Worm (Caenorhabditis elegans): Measurements from ENCODE around the gene E02H4.8.

The E02H4.8 gene

DNA sequence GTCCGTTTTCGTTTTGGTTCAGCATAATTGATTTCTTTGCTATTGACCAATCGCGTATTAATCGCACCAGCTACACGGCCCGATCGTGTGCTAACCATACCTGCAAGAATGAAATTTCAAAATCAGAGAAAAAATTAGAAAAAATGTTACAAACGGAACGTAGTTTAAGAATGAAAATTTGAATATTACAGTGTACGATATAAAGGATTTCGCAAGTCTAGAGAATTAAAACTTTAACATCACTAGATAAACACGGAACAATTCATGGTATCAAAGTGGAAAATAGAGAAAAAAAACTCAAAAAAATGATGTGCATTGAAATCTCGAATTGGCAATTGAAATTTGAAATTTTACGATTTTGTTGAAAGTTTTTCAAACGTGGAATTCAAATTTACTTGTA lies 33.2 kb upstream of the E02H4.8 start, which contains the start of gene madd-3:
TSS of gene madd-3 (minus strand) at position 101 of the 400 bp plus-strand sequence.
- TF ChIP-seq drap-1 (GFP tag; optimal IDR thresholded peaks at IDR 0.05) (no peak), blmp-1 (tag; optimal IDR thresholded peaks at IDR 0.05) (no peak), elt-1 (tag; optimal IDR thresholded peaks at IDR 0.05; ENCODE audit: borderline replicate concordance, insufficient read depth) (no peak), nhr-237 (tag; optimal IDR thresholded peaks at IDR 0.05) (no peak), unc-39 (tag; optimal IDR thresholded peaks at IDR 0.05) (no peak), hlh-1 (tag; optimal IDR thresholded peaks at IDR 0.05) (no peak), mab-5 (tag; optimal IDR thresholded peaks at IDR 0.05) (no peak), tbx-8 (GFP tag; optimal IDR thresholded peaks at IDR 0.05) (no peak), ham-2 (GFP tag; optimal IDR thresholded peaks at IDR 0.05) (no peak), ceh-39 (tag; optimal IDR thresholded peaks at IDR 0.05) (no peak), unc-120 (tag; optimal IDR thresholded peaks at IDR 0.05; ENCODE audit: poor library complexity, severe bottlenecking) (no peak), lsy-2 (tag; optimal IDR thresholded peaks at IDR 0.05) (no peak), ceh-43 (GFP tag; optimal IDR thresholded peaks at IDR 0.05) (no peak), nhr-76 (tag; optimal IDR thresholded peaks at IDR 0.05) (no peak), snpc-4 (tag; optimal IDR thresholded peaks at IDR 0.05) (no peak), cnd-1 (tag; optimal IDR thresholded peaks at IDR 0.05) (no peak), sptf-1 (tag; optimal IDR thresholded peaks at IDR 0.05) (no peak), ztf-11 (tag; optimal IDR thresholded peaks at IDR 0.05) (no peak)

DNA sequence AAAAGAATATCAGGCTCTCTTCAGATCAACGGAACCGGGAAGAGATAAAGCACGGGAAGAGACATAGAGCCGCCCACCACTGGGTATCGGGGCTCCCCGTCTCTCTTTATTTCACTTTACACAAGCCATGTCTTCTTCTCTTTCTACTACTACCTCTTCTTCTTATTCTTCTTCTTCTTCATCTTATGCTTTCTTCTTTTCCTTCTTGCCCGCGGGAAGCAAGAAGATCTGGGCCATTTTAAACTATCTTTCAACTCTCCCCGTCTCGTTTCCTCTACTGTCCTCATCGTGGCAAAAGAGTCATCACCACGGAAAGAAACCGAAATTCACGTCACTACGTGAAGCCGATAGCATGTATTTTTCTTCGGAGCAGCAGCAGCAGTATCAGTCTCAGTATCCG lies 29.3 kb upstream of the E02H4.8 start:
- TF ChIP-seq lsy-2 (tag; optimal IDR thresholded peaks at IDR 0.05) (peak; percentile 1), unc-62 (GFP tag; optimal IDR thresholded peaks at IDR 0.05) (peak; percentile 49), M03D4.4 (tag; optimal IDR thresholded peaks at IDR 0.05) (no peak), hlh-1 (tag; optimal IDR thresholded peaks at IDR 0.05) (peak; percentile 18), tbx-8 (GFP tag; optimal IDR thresholded peaks at IDR 0.05) (no peak), unc-120 (tag; optimal IDR thresholded peaks at IDR 0.05; ENCODE audit: poor library complexity, severe bottlenecking) (peak; percentile 93)

DNA sequence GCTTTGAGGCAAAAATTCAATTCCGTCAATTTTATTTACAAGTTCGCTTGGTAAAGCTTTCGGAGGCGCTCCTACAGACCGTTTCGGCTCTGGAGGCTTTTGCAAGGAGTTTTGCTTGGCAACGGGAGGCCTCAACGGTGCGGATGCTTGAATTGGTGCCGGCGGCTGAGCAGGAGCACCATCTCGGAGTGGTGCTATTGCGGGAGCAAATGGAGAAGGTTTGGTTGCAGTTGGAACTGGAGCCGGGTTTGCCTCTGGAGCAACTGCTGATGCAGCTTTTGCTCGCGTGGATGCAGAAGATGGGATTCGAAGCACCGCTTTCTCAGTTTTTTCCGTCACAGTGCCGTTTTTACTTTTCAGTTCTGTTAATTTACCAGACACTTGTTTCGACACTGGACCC lies 26.6 kb upstream of the E02H4.8 start:
- no peak for TF ChIP-seq ces-1 (GFP tag; optimal IDR thresholded peaks at IDR 0.05)

DNA sequence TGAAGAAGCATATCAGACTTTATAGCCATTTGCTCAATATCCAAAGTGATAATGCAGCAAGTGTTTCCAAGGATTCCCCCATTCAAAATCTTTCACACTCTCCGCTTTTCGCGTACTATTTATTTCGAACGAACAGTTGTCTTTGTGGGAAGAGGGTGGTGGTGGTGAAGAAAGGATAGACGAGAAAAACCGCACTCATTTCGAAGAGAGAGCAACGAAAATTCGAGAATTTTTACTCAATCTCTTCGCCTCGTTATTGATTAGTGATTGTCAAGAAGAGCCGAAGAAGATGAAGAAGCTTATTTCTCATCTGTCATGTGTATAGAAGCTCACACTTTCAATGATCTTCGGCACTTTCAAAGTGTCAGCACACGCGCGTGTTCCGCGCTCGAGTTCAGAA lies 24.5 kb upstream of the E02H4.8 start:
- TF ChIP-seq unc-39 (tag; optimal IDR thresholded peaks at IDR 0.05), result no peak
- TF ChIP-seq ceh-43 (GFP tag; optimal IDR thresholded peaks at IDR 0.05), result no peak
- no peak for TF ChIP-seq mls-2 (tag; optimal IDR thresholded peaks at IDR 0.05)
- TF ChIP-seq drap-1 (GFP tag; optimal IDR thresholded peaks at IDR 0.05), result peak; percentile 9
- TF ChIP-seq lin-32 (GFP tag; optimal IDR thresholded peaks at IDR 0.05), result no peak
- TF ChIP-seq unc-120 (tag; optimal IDR thresholded peaks at IDR 0.05; ENCODE audit: poor library complexity, severe bottlenecking), result peak; percentile 85
- peak; percentile 98 for TF ChIP-seq hlh-1 (tag; optimal IDR thresholded peaks at IDR 0.05)
- no peak for TF ChIP-seq ham-2 (GFP tag; optimal IDR thresholded peaks at IDR 0.05)
- TF ChIP-seq lin-13 (tag; optimal IDR thresholded peaks at IDR 0.05), result no peak
- no peak for TF ChIP-seq elt-3 (tag; optimal IDR thresholded peaks at IDR 0.05)
- peak; percentile 82 for TF ChIP-seq unc-62 (GFP tag; optimal IDR thresholded peaks at IDR 0.05)
- TF ChIP-seq ceh-39 (tag; optimal IDR thresholded peaks at IDR 0.05), result no peak

DNA sequence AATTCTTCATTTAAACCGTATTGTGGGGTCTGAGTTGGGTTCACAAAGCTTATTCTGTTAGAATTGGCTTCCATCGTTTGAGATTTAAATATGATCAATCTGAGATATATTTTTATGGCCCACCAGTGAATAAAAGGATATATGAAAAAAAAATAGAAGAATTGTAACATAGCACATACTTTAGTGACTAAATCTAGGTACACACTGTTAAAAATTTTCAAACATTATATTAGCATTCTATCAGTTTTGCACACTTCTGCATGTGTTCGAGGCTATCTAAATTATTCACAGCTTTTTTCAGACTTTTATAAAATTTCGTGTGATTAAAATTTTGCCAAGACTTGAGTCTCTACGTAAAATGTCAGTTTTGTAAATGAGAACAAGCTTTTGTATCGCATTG lies 18.2 kb upstream of the E02H4.8 start, which contains the start of gene E02H4.2:
TSS of gene E02H4.2 (minus strand) at position 101 of the 400 bp plus-strand sequence.
- TF ChIP-seq snpc-4 (tag; optimal IDR thresholded peaks at IDR 0.05) (no peak), bed-3 (GFP tag; optimal IDR thresholded peaks at IDR 0.05) (no peak), elt-1 (tag; optimal IDR thresholded peaks at IDR 0.05; ENCODE audit: borderline replicate concordance, insufficient read depth) (no peak), hlh-1 (tag; optimal IDR thresholded peaks at IDR 0.05) (no peak), sem-2 (GFP tag; optimal IDR thresholded peaks at IDR 0.05) (no peak), nhr-28 (tag; optimal IDR thresholded peaks at IDR 0.05) (no peak), elt-3 (tag; optimal IDR thresholded peaks at IDR 0.05) (no peak), lin-32 (GFP tag; optimal IDR thresholded peaks at IDR 0.05) (no peak), nhr-76 (tag; optimal IDR thresholded peaks at IDR 0.05) (no peak), tbx-8 (GFP tag; optimal IDR thresholded peaks at IDR 0.05) (no peak), nhr-237 (tag; optimal IDR thresholded peaks at IDR 0.05) (no peak), mab-5 (tag; optimal IDR thresholded peaks at IDR 0.05) (no peak), nhr-2 (tag; optimal IDR thresholded peaks at IDR 0.05) (no peak), ceh-83 (GFP tag; optimal IDR thresholded peaks at IDR 0.05) (no peak), blmp-1 (tag; optimal IDR thresholded peaks at IDR 0.05) (no peak), unc-39 (tag; optimal IDR thresholded peaks at IDR 0.05) (no peak)
